Fruit fly (Drosophila melanogaster) whole organism, embryonic: ENCODE data around the gene CG12289.

Experiments used
- Aef1 ChIP-seq: fragments of 200-800 bp; sonication (Bioruptor generic); IDR thresholded peaks from 3 replicates; pipeline ENCODE4 v1.3.6; 2022; ENCODE audit warnings: missing biosample characterization, missing genetic modification characterization
- Atf3 ChIP-seq: fragments of 200-800 bp; sonication (Bioruptor generic); optimal IDR thresholded peaks from 3 replicates; lab custom pipeline; 2016; ENCODE audit warnings: missing biosample characterization, missing genetic modification characterization
- CG11560 ChIP-seq: fragments of 200-800 bp; sonication (Bioruptor generic); IDR thresholded peaks from 3 replicates; pipeline ENCODE4 v1.3.6; 2022; ENCODE audit warnings: missing biosample characterization, missing genetic modification characterization
- CG11695 ChIP-seq: fragments of 200-800 bp; sonication (Bioruptor generic); IDR thresholded peaks from 3 replicates; pipeline ENCODE4 v1.3.6; 2022; ENCODE audit warnings: missing biosample characterization, missing genetic modification characterization
- CG13775 ChIP-seq: fragments of 200-800 bp; sonication (Bioruptor generic); optimal IDR thresholded peaks from 3 replicates; lab custom pipeline; 2017; ENCODE audit warnings: missing biosample characterization, mild to moderate bottlenecking, missing genetic modification characterization
- CG14441 ChIP-seq: fragments of 200-800 bp; sonication (Bioruptor generic); IDR thresholded peaks from 2 replicates; pipeline ENCODE4 v1.3.6; 2022; ENCODE audit warnings: missing biosample characterization, missing genetic modification characterization
- CG14710 ChIP-seq: fragments of 200-800 bp; sonication (Bioruptor generic); optimal IDR thresholded peaks from 3 replicates; lab custom pipeline; 2019; ENCODE audit warnings: missing biosample characterization, mild to moderate bottlenecking, missing genetic modification characterization, moderate library complexity
- CG15011 ChIP-seq: fragments of 200-800 bp; sonication (Bioruptor generic); optimal IDR thresholded peaks from 3 replicates; lab custom pipeline; 2018; ENCODE audit warnings: missing biosample characterization, mild to moderate bottlenecking, missing genetic modification characterization
- CG15269 ChIP-seq: fragments of 200-800 bp; sonication (Bioruptor generic); optimal IDR thresholded peaks from 2 replicates; lab custom pipeline; 2018; ENCODE audit warnings: missing biosample characterization, mild to moderate bottlenecking, missing genetic modification characterization, moderate library complexity
- CG1603 ChIP-seq: fragments of 200-800 bp; sonication (Bioruptor generic); optimal IDR thresholded peaks from 2 replicates; lab custom pipeline; 2019; ENCODE audit warnings: missing biosample characterization, mild to moderate bottlenecking, missing genetic modification characterization, moderate library complexity
- CG16779 ChIP-seq: fragments of 200-800 bp; sonication (Bioruptor generic); IDR thresholded peaks from 2 replicates; pipeline ENCODE4 v1.3.6; 2022; ENCODE audit warnings: missing biosample characterization, missing genetic modification characterization
- CG17359 ChIP-seq: fragments of 200-800 bp; sonication (Bioruptor generic); optimal IDR thresholded peaks from 3 replicates; lab custom pipeline; 2018; ENCODE audit warnings: missing biosample characterization, mild to moderate bottlenecking, missing genetic modification characterization, moderate library complexity
- CG17829 ChIP-seq: fragments of 200-800 bp; optimal IDR thresholded peaks from 2 replicates; lab custom pipeline; 2019; ENCODE audit warnings: missing biosample characterization, mild to moderate bottlenecking, missing genetic modification characterization, moderate library complexity
- CG18619 ChIP-seq: fragments of 200-800 bp; sonication (Bioruptor generic); optimal IDR thresholded peaks from 3 replicates; lab custom pipeline; 2017; ENCODE audit warnings: missing biosample characterization, mild to moderate bottlenecking, missing genetic modification characterization
- CG32767 ChIP-seq: fragments of 200-800 bp; sonication (Bioruptor generic); IDR thresholded peaks from 2 replicates; pipeline ENCODE4 v1.3.6; 2022; ENCODE audit warnings: missing biosample characterization, missing genetic modification characterization
- CG7357 ChIP-seq: fragments of 200-800 bp; sonication (Bioruptor generic); IDR thresholded peaks from 3 replicates; pipeline ENCODE4 v1.3.6; 2022; ENCODE audit warnings: missing biosample characterization, missing genetic modification characterization
- CG8924 ChIP-seq: fragments of 200-800 bp; optimal IDR thresholded peaks from 3 replicates; lab custom pipeline; 2019; ENCODE audit warnings: missing biosample characterization, mild to moderate bottlenecking, missing genetic modification characterization, moderate library complexity
- CG8944 ChIP-seq: fragments of 200-800 bp; sonication (Bioruptor generic); optimal IDR thresholded peaks from 3 replicates; lab custom pipeline; 2016; ENCODE audit warnings: missing biosample characterization, missing genetic modification characterization
- Chrac-16 ChIP-seq: fragments of 200-800 bp; sonication (Bioruptor generic); optimal IDR thresholded peaks from 3 replicates; lab custom pipeline; 2016; ENCODE audit warnings: missing biosample characterization, missing genetic modification characterization
- CoRest ChIP-seq: fragments of 200-800 bp; sonication (Bioruptor generic); optimal IDR thresholded peaks from 3 replicates; lab custom pipeline; 2018; ENCODE audit warnings: missing biosample characterization, mild to moderate bottlenecking, missing genetic modification characterization, moderate library complexity
- D19B ChIP-seq: fragments of 200-800 bp; sonication (Bioruptor generic); optimal IDR thresholded peaks from 2 replicates; lab custom pipeline; 2017; ENCODE audit warnings: missing biosample characterization, mild to moderate bottlenecking, missing genetic modification characterization
- Deaf1 ChIP-seq: fragments of 200-800 bp; optimal IDR thresholded peaks from 3 replicates; lab custom pipeline; 2019; ENCODE audit warnings: missing biosample characterization, mild to moderate bottlenecking, missing genetic modification characterization, moderate library complexity
- Dip3 ChIP-seq: fragments of 200-800 bp; sonication (Bioruptor generic); optimal IDR thresholded peaks from 3 replicates; lab custom pipeline; 2016; ENCODE audit warnings: missing biosample characterization, missing genetic modification characterization
- Dll ChIP-seq: fragments of 200-800 bp; sonication (Bioruptor generic); IDR thresholded peaks from 4 replicates; pipeline ENCODE4 v1.3.6; 2022; ENCODE audit warnings: missing biosample characterization, missing genetic modification characterization; ENCODE audit not compliant: partially characterized antibody
- Doc3 ChIP-seq: fragments of 200-800 bp; sonication (Bioruptor generic); IDR thresholded peaks from 3 replicates; pipeline ENCODE4 v1.3.6; 2022; ENCODE audit warnings: missing biosample characterization, missing genetic modification characterization; ENCODE audit not compliant: partially characterized antibody
- Fer2 ChIP-seq: fragments of 200-800 bp; sonication (Bioruptor generic); optimal IDR thresholded peaks from 2 replicates; lab custom pipeline; 2018; ENCODE audit warnings: missing biosample characterization, mild to moderate bottlenecking, missing genetic modification characterization, moderate library complexity
- Hr39 ChIP-seq: fragments of >200 bp; optimal IDR thresholded peaks from 2 replicates; lab custom pipeline; 2017
- Meics ChIP-seq: fragments of 200-800 bp; sonication (Bioruptor generic); optimal IDR thresholded peaks from 2 replicates; lab custom pipeline; 2017; ENCODE audit warnings: missing biosample characterization, mild to moderate bottlenecking, missing genetic modification characterization
- NFAT ChIP-seq: fragments of 200-800 bp; sonication (Bioruptor generic); IDR thresholded peaks from 2 replicates; pipeline ENCODE4 v1.3.6; 2022; ENCODE audit warnings: missing biosample characterization, missing genetic modification characterization
- Rx ChIP-seq: fragments of 200-800 bp; sonication (Bioruptor generic); IDR thresholded peaks from 2 replicates; pipeline ENCODE4 v1.3.6; 2022; ENCODE audit warnings: missing biosample characterization, missing genetic modification characterization
- Sox102F ChIP-seq: fragments of 200-800 bp; sonication (Bioruptor generic); optimal IDR thresholded peaks from 2 replicates; lab custom pipeline; 2018; ENCODE audit warnings: missing biosample characterization, mild to moderate bottlenecking, missing genetic modification characterization, moderate library complexity
- Usf ChIP-seq: fragments of 200-800 bp; sonication (Bioruptor generic); optimal IDR thresholded peaks from 2 replicates; lab custom pipeline; 2017; ENCODE audit warnings: missing genotype, missing biosample characterization, missing genetic modification characterization
- Xbp1 ChIP-seq: fragments of 200-800 bp; sonication (Bioruptor generic); optimal IDR thresholded peaks from 3 replicates; lab custom pipeline; 2016; ENCODE audit warnings: missing biosample characterization, mild to moderate bottlenecking, missing genetic modification characterization
- Xrp1 ChIP-seq: fragments of 200-800 bp; sonication (Bioruptor generic); IDR thresholded peaks from 2 replicates; pipeline ENCODE4 v1.3.6; 2022; ENCODE audit warnings: missing biosample characterization, missing genetic modification characterization
- ato ChIP-seq: fragments of 200-800 bp; sonication (Bioruptor generic); IDR thresholded peaks from 2 replicates; pipeline ENCODE4 v1.3.6; 2022; ENCODE audit warnings: missing biosample characterization, missing genetic modification characterization; ENCODE audit not compliant: partially characterized antibody
- az2 ChIP-seq: fragments of 200-800 bp; sonication (Bioruptor generic); optimal IDR thresholded peaks from 3 replicates; lab custom pipeline; 2016; ENCODE audit warnings: missing biosample characterization, missing genetic modification characterization
- croc ChIP-seq: fragments of 200-800 bp; sonication (Bioruptor generic); conservative IDR thresholded peaks from 3 replicates; pipeline ENCODE4 v1.3.6; 2022; ENCODE audit warnings: missing biosample characterization, missing genetic modification characterization
- eve ChIP-seq, 2 experiments: fragments of >200 bp; optimal IDR thresholded peaks; 2 replicates each; lab custom pipeline; 2017; ENCODE audit warnings: missing biosample characterization in 2 of 2, missing genetic modification characterization in 2 of 2
- exex ChIP-seq: fragments of 200-800 bp; sonication (Bioruptor generic); optimal IDR thresholded peaks from 4 replicates; lab custom pipeline; 2018; ENCODE audit warnings: missing biosample characterization, mild to moderate bottlenecking, missing genetic modification characterization, moderate library complexity
- eyg ChIP-seq: fragments of 200-800 bp; sonication (Bioruptor generic); optimal IDR thresholded peaks from 3 replicates; lab custom pipeline; 2016; ENCODE audit warnings: missing biosample characterization, missing genetic modification characterization
- fru ChIP-seq: fragments of >200 bp; optimal IDR thresholded peaks from 2 replicates; lab custom pipeline; 2017
- ham ChIP-seq: fragments of 200-800 bp; sonication (Bioruptor generic); IDR thresholded peaks from 2 replicates; pipeline ENCODE4 v1.3.6; 2022; ENCODE audit warnings: missing biosample characterization, missing genetic modification characterization
- hkb ChIP-seq, 2 experiments: fragments of 200-800 bp in 1 of 2; fragments of >200 bp in 1 of 2; sonication (Bioruptor generic) in 1 of 2; IDR thresholded peaks in 1 of 2; optimal IDR thresholded peaks in 1 of 2; 2 replicates each; pipeline versions ENCODE4 v1.3.6 to Lab custom; 2017 to 2022; ENCODE audit warnings: missing biosample characterization in 1 of 2, missing genetic modification characterization in 1 of 2
- insv ChIP-seq, 2 experiments: fragments of 200-800 bp; sonication (Bioruptor generic); optimal IDR thresholded peaks; 3 replicates each; lab custom pipeline; 2016 to 2018; ENCODE audit warnings: missing biosample characterization in 2 of 2, missing genetic modification characterization in 2 of 2
- jigr1 ChIP-seq: fragments of 200-800 bp; sonication (Bioruptor generic); IDR thresholded peaks from 3 replicates; pipeline ENCODE4 v1.3.6; 2022; ENCODE audit warnings: missing biosample characterization, missing genetic modification characterization
- ranshi ChIP-seq: fragments of 200-800 bp; sonication (Bioruptor generic); IDR thresholded peaks from 2 replicates; pipeline ENCODE4 v1.3.6; 2022; ENCODE audit warnings: missing biosample characterization, missing genetic modification characterization
- slbo ChIP-seq: fragments of 200-800 bp; sonication (Bioruptor generic); IDR thresholded peaks from 2 replicates; pipeline ENCODE4 v1.3.6; 2022; ENCODE audit warnings: missing biosample characterization, missing genetic modification characterization
- sqz ChIP-seq: fragments of 200-800 bp; sonication (Bioruptor generic); optimal IDR thresholded peaks from 3 replicates; lab custom pipeline; 2018; ENCODE audit warnings: missing biosample characterization, mild to moderate bottlenecking, missing genetic modification characterization
- tap ChIP-seq: fragments of 200-800 bp; optimal IDR thresholded peaks from 3 replicates; lab custom pipeline; 2019; ENCODE audit warnings: missing biosample characterization, mild to moderate bottlenecking, missing genetic modification characterization, moderate library complexity
- toy ChIP-seq: fragments of 200-800 bp; sonication (Bioruptor generic); IDR thresholded peaks from 2 replicates; pipeline ENCODE4 v1.3.6; 2022; ENCODE audit warnings: missing biosample characterization, missing genetic modification characterization
- zen ChIP-seq: fragments of 200-800 bp; sonication (Bioruptor generic); optimal IDR thresholded peaks from 3 replicates; lab custom pipeline; 2018; ENCODE audit warnings: missing biosample characterization, mild to moderate bottlenecking, missing genetic modification characterization, moderate library complexity
- zfh1 ChIP-seq: fragments of 200-800 bp; sonication (Bioruptor generic); IDR thresholded peaks from 3 replicates; pipeline ENCODE4 v1.3.6; 2022; ENCODE audit warnings: missing biosample characterization, missing genetic modification characterization

The CG12289 gene

dm6 chr3L:11450535-11450934 is 7.7 kb downstream of the CG12289 start (continued):
- TF ChIP-seq ato = no peak
- TF ChIP-seq NFAT = no peak
- TF ChIP-seq CG13775 (GFP tag; lab: Kevin White, UChicago) = peak; percentile 24
- TF ChIP-seq insv (GFP tag; optimal IDR thresholded peaks at IDR 0.05; lab: Kevin White, UChicago) = no peak
- peak; percentile 46 for TF ChIP-seq Meics
- TF ChIP-seq hkb (optimal IDR thresholded peaks at IDR 0.05; lab: Kevin White, UChicago) = no peak
- 0 out of 2 replicates have a peak, but pooled peaks have one; percentile 20 for TF ChIP-seq hkb (GFP tag; IDR thresholded peaks at IDR 0.05; lab: Robert Waterston, UW)
- TF ChIP-seq CG14710 (tag; lab: Kevin White, UChicago) = peak; percentile 44
- TF ChIP-seq az2 (GFP tag; lab: Kevin White, UChicago) = no peak
- TF ChIP-seq CG15011 (GFP tag; lab: Kevin White, UChicago) = no peak
- TF ChIP-seq slbo = no peak
- peak; percentile 7 for TF ChIP-seq CoRest
- no peak for TF ChIP-seq exex (tag; lab: Kevin White, UChicago)
- TF ChIP-seq Usf (GFP tag; lab: Kevin White, UChicago) = no peak
- peak; percentile 34 for TF ChIP-seq CG17829 (tag; lab: Kevin White, UChicago)
- peak; percentile 66 for TF ChIP-seq Xrp1
- peak; percentile 38; the same call in 1 of the 3 replicates for TF ChIP-seq zfh1 (GFP tag; lab: Robert Waterston, UW)
- TF ChIP-seq Hr39 (lab: Kevin White, UChicago) = no peak
- TF ChIP-seq CG15269 (tag; lab: Kevin White, UChicago) = peak; percentile 61
- no peak for TF ChIP-seq Doc3 (GFP tag; lab: Robert Waterston, UW)
- no peak for TF ChIP-seq Aef1 (GFP tag; lab: Robert Waterston, UW)
- TF ChIP-seq D19B (GFP tag; lab: Kevin White, UChicago) = no peak
- peak; percentile 34 for TF ChIP-seq CG17359
- TF ChIP-seq CG11695 (GFP tag; lab: Robert Waterston, UW) = peak; percentile 46; the same call in 1 of the 3 replicates
- no peak for TF ChIP-seq CG7357 (GFP tag; lab: Robert Waterston, UW)
- TF ChIP-seq ranshi = peak; percentile 45; the same call in 1 of the 2 replicates
- no peak for TF ChIP-seq CG8944 (GFP tag; lab: Kevin White, UChicago)
- TF ChIP-seq CG32767 (GFP tag; lab: Robert Waterston, UW) = no peak
- TF ChIP-seq Atf3 (GFP tag; lab: Kevin White, UChicago) = no peak
- no peak for TF ChIP-seq fru (lab: Kevin White, UChicago)
- peak; percentile 19 for TF ChIP-seq tap (tag; lab: Kevin White, UChicago)
- no peak for TF ChIP-seq Dll (GFP tag; lab: Robert Waterston, UW)
- no peak for TF ChIP-seq Dip3 (GFP tag; lab: Kevin White, UChicago)
- TF ChIP-seq Rx (GFP tag; lab: Robert Waterston, UW) = no peak
- no peak for TF ChIP-seq CG14441 (GFP tag; lab: Robert Waterston, UW)

- TF ChIP-seq CG15269 (tag; lab: Kevin White, UChicago) (peak; percentile 40), Xbp1 (GFP tag; lab: Kevin White, UChicago) (peak; percentile 47), CG8924 (tag; lab: Kevin White, UChicago) (peak; percentile 33), croc (peak; percentile 41; the same call in 2 of the 3 replicates), Fer2 (tag; lab: Kevin White, UChicago) (no peak), CG1603 (tag; lab: Kevin White, UChicago) (peak; percentile 56), exex (tag; lab: Kevin White, UChicago) (no peak), CG11695 (GFP tag; lab: Robert Waterston, UW) (peak; percentile 35; the same call in 1 of the 3 replicates), ham (GFP tag; lab: Robert Waterston, UW) (no peak), Sox102F (peak; percentile 63), Deaf1 (tag; lab: Kevin White, UChicago) (no peak), toy (GFP tag; lab: Robert Waterston, UW) (no peak), zen (tag; lab: Kevin White, UChicago) (peak; percentile 5), jigr1 (GFP tag; lab: Robert Waterston, UW) (0 out of 3 replicates have a peak, but pooled peaks have one; percentile 46), Chrac-16 (GFP tag; lab: Kevin White, UChicago) (peak; percentile 39), CG11560 (0 out of 3 replicates have a peak, but pooled peaks have one; percentile 32), eyg (GFP tag; lab: Kevin White, UChicago) (no peak), CG18619 (GFP tag; lab: Kevin White, UChicago) (peak; percentile 31), eve (GFP tag; optimal IDR thresholded peaks at IDR 0.05; lab: Kevin White, UChicago) (peak in 1 of 2 experiments; percentile 51), CG16779 (GFP tag; lab: Robert Waterston, UW) (no peak), sqz (GFP tag; lab: Kevin White, UChicago) (no peak)
Observed at dm6 chr3L:11448935-11449334, 9.3 kb downstream of the CG12289 start.
